Worm (Caenorhabditis elegans): Measurements from ENCODE around the gene fbxc-45.

The fbxc-45 gene

DNA sequence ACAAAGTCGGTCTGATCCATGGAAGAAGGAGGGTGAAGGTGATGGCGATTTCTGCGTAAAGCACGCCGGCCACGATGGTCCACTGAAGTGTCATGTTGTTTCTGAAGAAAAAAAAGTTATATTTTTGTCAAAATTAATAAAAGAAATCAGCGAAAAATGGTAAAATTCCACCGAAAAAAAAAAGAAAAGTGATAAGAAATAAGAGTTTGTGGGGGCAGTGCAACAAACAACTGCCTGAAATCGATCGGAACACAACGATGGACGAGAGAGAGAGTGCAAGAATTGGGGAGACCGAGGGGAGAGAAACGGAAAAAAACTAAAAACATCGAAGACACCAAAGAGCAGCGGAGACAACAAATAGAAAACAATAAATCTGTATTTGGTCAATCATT is 29.7 kb downstream of the fbxc-45 start, which contains the start of gene Y54G2A.18:
TSS of gene Y54G2A.18 (minus strand) at position 101 of the 392 bp plus-strand sequence.
- TF ChIP-seq cebp-1 (GFP tag; IDR thresholded peaks at IDR 0.05) (no peak), cebp-1 (tag; optimal IDR thresholded peaks at IDR 0.05) (no peak), nhr-120 (GFP tag; IDR thresholded peaks at IDR 0.05) (no peak), nhr-80 (tag; optimal IDR thresholded peaks at IDR 0.05) (peak; percentile 22), lag-1 (GFP tag; IDR thresholded peaks at IDR 0.05) (no peak)

DNA sequence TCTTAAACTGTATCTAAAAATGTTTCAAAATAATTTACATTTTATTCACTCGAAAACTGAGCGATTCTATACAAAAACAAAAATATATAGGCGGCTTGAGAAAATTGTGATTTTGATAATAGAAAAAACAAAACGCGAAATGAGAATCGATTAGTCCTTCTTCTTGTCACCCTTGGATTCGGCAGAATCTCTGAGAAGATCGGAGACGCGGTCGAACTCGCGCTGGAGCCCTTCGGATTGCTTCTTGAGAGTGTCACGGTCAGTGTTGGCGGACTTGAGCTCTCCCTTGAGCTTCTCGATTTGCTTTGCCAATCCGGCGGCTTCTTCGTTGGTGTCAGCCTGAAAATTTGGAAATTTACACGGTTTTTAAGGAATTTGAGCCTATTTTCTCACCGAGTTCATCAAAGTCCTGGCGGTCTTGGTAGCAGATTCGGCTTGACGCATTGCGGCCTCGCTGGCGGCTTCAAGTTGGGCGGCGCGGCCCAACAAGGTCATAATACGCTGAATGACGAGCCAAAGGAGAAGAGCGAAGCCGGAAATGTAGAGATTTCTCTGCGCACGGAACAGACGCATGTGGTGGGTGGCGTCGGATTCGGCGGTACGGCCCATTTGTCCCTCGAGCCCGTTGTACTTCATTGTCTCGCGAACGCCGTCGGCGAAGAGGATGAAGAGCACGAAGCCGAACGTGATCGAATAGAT is 30.4 kb downstream of the fbxc-45 start:
- TF ChIP-seq ama-1 (optimal IDR thresholded peaks at IDR 0.05) (no peak), ama-1 (GFP tag; optimal IDR thresholded peaks at IDR 0.05) (peak in 1 of 2 experiments; percentile 49), athp-1 (tag; optimal IDR thresholded peaks at IDR 0.05) (peak; percentile 33), ceh-79 (tag; optimal IDR thresholded peaks at IDR 0.05) (peak; percentile 85), attf-3 (GFP tag; conservative IDR thresholded peaks at IDR 0.05) (0 out of 2 replicates have a peak, but pooled peaks have one; percentile 31), pha-4 (tag; optimal IDR thresholded peaks at IDR 0.05) (no peak), B0261.1 (tag; optimal IDR thresholded peaks at IDR 0.05) (no peak), hsf-1 (GFP tag; IDR thresholded peaks at IDR 0.05) (peak; percentile 14; the same call in 1 of the 2 replicates), xnd-1 (tag; optimal IDR thresholded peaks at IDR 0.05) (peak; percentile 3), somi-1 (GFP tag; optimal IDR thresholded peaks at IDR 0.05) (no peak), lin-26 (GFP tag; IDR thresholded peaks at IDR 0.05) (no peak), nfya-1 (tag; optimal IDR thresholded peaks at IDR 0.05; ENCODE audit: borderline replicate concordance, insufficient read depth) (no peak), nhr-120 (GFP tag; IDR thresholded peaks at IDR 0.05) (no peak), ets-4 (GFP tag; optimal IDR thresholded peaks at IDR 0.05) (peak; percentile 29), hrde-1 (tag; optimal IDR thresholded peaks at IDR 0.05; ENCODE audit: borderline replicate concordance) (peak; percentile 56), attf-5 (GFP tag; optimal IDR thresholded peaks at IDR 0.05) (peak; percentile 16), nhr-90 (tag; optimal IDR thresholded peaks at IDR 0.05) (no peak), mcd-1 (GFP tag; IDR thresholded peaks at IDR 0.05) (0 out of 2 replicates have a peak, but pooled peaks have one; percentile 18), cebp-2 (GFP tag; IDR thresholded peaks at IDR 0.05) (0 out of 2 replicates have a peak, but pooled peaks have one; percentile 75), let-526 (GFP tag; IDR thresholded peaks at IDR 0.05) (no peak), Y53F4B.3 (GFP tag; IDR thresholded peaks at IDR 0.05) (no peak), F49E8.2 (tag; optimal IDR thresholded peaks at IDR 0.05; ENCODE audit: insufficient read depth) (peak; percentile 43), F57A8.1 (GFP tag; optimal IDR thresholded peaks at IDR 0.05) (no peak), zfh-2 (GFP tag; conservative IDR thresholded peaks at IDR 0.05) (peak; percentile 64), sptf-2 (GFP tag; optimal IDR thresholded peaks at IDR 0.05) (no peak), egrh-3 (GFP tag; IDR thresholded peaks at IDR 0.05) (peak; percentile 6; the same call in 1 of the 2 replicates), fkh-3 (tag; optimal IDR thresholded peaks at IDR 0.05) (peak; percentile 49), hmg-1.2 (GFP tag; IDR thresholded peaks at IDR 0.05) (0 out of 2 replicates have a peak, but pooled peaks have one; percentile 16), B0336.3 (GFP tag; IDR thresholded peaks at IDR 0.05) (peak; percentile 68), ztf-18 (tag; optimal IDR thresholded peaks at IDR 0.05) (peak; percentile 0), F23B12.7 (tag; optimal IDR thresholded peaks at IDR 0.05; ENCODE audit: insufficient read depth) (peak; percentile 1), D2030.7 (GFP tag; IDR thresholded peaks at IDR 0.05) (0 out of 2 replicates have a peak, but pooled peaks have one; percentile 8), madf-6 (GFP tag; IDR thresholded peaks at IDR 0.05) (peak; percentile 35; the same call in 1 of the 2 replicates), cebp-1 (GFP tag; IDR thresholded peaks at IDR 0.05) (no peak), cebp-1 (tag; optimal IDR thresholded peaks at IDR 0.05) (peak; percentile 19)
